Fruit fly (Drosophila melanogaster) whole organism, embryonic: ENCODE measurements around the gene CG7367.

Experiments used
- CG11696 ChIP-seq: fragments of 200-800 bp; sonication (Bioruptor generic); IDR thresholded peaks from 2 replicates; pipeline ENCODE4 v1.3.6; 2022; ENCODE audit warnings: missing biosample characterization, missing genetic modification characterization
- CG12391 ChIP-seq: fragments of 200-800 bp; sonication (Bioruptor generic); optimal IDR thresholded peaks from 3 replicates; lab custom pipeline; 2018; ENCODE audit warnings: missing biosample characterization, mild to moderate bottlenecking, missing genetic modification characterization, moderate library complexity
- CG1603 ChIP-seq: fragments of 200-800 bp; sonication (Bioruptor generic); optimal IDR thresholded peaks from 2 replicates; lab custom pipeline; 2019; ENCODE audit warnings: missing biosample characterization, mild to moderate bottlenecking, missing genetic modification characterization, moderate library complexity
- CG34422 ChIP-seq: fragments of 200-800 bp; sonication (Bioruptor generic); IDR thresholded peaks from 3 replicates; pipeline ENCODE4 v1.3.6; 2022; ENCODE audit warnings: missing biosample characterization, missing genetic modification characterization
- CG8478 ChIP-seq: fragments of >200 bp; optimal IDR thresholded peaks from 2 replicates; lab custom pipeline; 2018
- Drgx ChIP-seq: fragments of 200-800 bp; sonication (Bioruptor generic); IDR thresholded peaks from 2 replicates; pipeline ENCODE4 v1.3.6; 2022; ENCODE audit warnings: missing biosample characterization, missing genetic modification characterization
- Neu2 ChIP-seq: fragments of 200-800 bp; sonication (Bioruptor generic); optimal IDR thresholded peaks from 3 replicates; lab custom pipeline; 2016; ENCODE audit warnings: missing biosample characterization, missing genetic modification characterization, borderline replicate concordance
- sd ChIP-seq: fragments of 200-800 bp; sonication (Bioruptor generic); optimal IDR thresholded peaks from 3 replicates; lab custom pipeline; 2018; ENCODE audit warnings: missing biosample characterization, mild to moderate bottlenecking, missing genetic modification characterization, moderate library complexity

DNA sequence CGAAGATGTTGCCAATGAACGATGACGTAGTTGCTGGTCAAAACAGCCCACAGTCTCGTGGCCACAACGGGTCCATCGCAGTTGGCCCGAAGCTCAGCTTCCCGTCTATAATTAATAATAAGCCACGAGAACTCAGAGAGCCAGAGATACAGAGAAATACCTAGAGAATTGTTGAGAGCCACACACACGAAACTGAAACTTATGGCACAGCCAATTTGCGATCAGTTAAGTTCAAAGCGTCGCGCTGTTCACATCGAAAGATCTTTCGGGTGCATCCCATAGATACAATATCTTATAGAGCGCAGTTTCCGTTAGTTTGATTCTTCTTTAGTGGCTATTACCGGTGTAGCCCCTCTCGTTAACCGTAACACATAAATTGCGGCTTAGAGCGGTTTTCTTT is 27.0 kb downstream of the CG7367 start:
- TF ChIP-seq Neu2 (no peak), CG8478 (no peak), CG1603 (tag; lab: Kevin White, UChicago) (no peak), CG11696 (GFP tag; lab: Robert Waterston, UW) (no peak), sd (peak; percentile 81), CG34422 (GFP tag; lab: Robert Waterston, UW) (no peak), Drgx (GFP tag; lab: Robert Waterston, UW) (no peak), CG12391 (no peak)
